Worm (Caenorhabditis elegans) whole organism, L4 larva: ENCODE measurements around the gene ptr-6.

Source experiments
- ces-1 ChIP-seq: fragments of 150-350 bp; sonication (generic microtip); optimal IDR thresholded peaks from 4 replicates; lab custom pipeline; 2014; ENCODE audit warnings: missing biosample characterization, missing genetic modification reagents, missing genetic modification characterization
- fkh-10 ChIP-seq: fragments of 150-350 bp; optimal IDR thresholded peaks from 2 replicates; lab custom pipeline; 2014; ENCODE audit warnings: missing biosample characterization, missing genetic modification reagents, missing genetic modification characterization
- lsy-2 ChIP-seq, 2 experiments: fragments of 150-350 bp in 1 of 2; sonication (generic microtip) in 1 of 2; optimal IDR thresholded peaks; 2 replicates each; lab custom pipeline; 2014 to 2017; ENCODE audit warnings: missing biosample characterization in 2 of 2, missing genetic modification characterization in 2 of 2

- TF ChIP-seq lsy-2 (tag; optimal IDR thresholded peaks at IDR 0.05; lab: Kevin White, UChicago) (no peak), fkh-10 (GFP tag; lab: Kevin White, UChicago) (no peak), ces-1 (GFP tag; lab: Kevin White, UChicago) (no peak)
Observed at ce11 chrII:5205286-5205685, 41.4 kb downstream of the ptr-6 start.
